Worm (Caenorhabditis elegans): ENCODE results near the gene F54E12.2.

DNA sequence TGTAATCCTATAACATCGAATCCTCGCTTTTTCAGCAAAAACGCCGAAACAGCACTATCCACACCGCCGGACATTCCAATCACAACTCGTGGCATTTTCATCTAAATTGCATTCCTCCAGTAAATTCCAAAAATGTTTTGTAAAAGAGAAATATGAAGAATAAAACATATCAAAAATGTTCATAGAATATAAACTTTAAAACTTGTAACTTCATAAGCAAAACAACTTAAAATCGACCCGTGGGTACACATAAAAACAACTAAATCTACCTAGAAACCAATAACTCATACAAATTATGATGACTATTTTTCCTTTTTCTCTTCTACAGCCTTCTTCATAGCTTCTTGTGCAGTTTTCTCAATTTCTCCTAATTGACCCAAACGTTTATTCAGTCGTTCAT, 40.2 kb downstream of the F54E12.2 start, which contains the start of gene mttu-1:
- TF ChIP-seq elt-3 (tag; optimal IDR thresholded peaks at IDR 0.05) (no peak), lsy-2 (tag; optimal IDR thresholded peaks at IDR 0.05) (no peak), unc-62 (GFP tag; optimal IDR thresholded peaks at IDR 0.05) (no peak), nhr-2 (tag; optimal IDR thresholded peaks at IDR 0.05) (no peak)

Data from whole organism, mixed stage, embryonic.